In the genomic region with DNA sequence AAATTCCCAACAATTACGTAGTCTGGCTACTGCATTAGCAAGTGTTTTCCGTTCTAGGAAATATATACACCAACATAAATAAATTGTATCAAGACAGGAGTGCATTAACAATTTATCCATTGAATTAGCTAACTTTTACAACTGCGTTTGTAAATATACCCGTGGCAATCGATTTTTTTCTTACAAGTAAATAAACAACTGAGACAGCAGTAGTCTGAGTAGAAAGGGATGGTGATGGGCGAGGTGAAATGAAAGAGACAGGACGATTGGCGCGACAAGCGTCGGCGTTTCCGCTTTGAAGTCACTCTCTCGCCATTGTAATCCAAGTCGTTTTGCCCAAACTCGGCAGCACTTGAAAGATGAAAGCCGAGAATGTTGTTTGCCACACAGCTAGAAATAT, we compare ENCODE assay signal across 3 fruit fly cellular contexts.
TF ChIP-seq lines count a peak whose summit lies in the region.

No protein-coding gene starts in this region.

- TF ChIP-seq CTCF in whole organism, embryonic (GFP tag; optimal IDR thresholded peaks at IDR 0.05; lab: Kevin White, UChicago): no peak

TF ChIP-seq in whole organism, embryonic, 481 proteins besides CTCF, POLR2A, EP300 and RAD21:
- TF ChIP-seq Med (GFP tag; lab: Kevin White, UChicago) (peak; percentile 40), btn (GFP tag; optimal IDR thresholded peaks at IDR 0.05; lab: Kevin White, UChicago) (no peak), pan (optimal IDR thresholded peaks at IDR 0.05; lab: Kevin White, UChicago) (no peak), pan (GFP tag; optimal IDR thresholded peaks at IDR 0.05 in 1 of 2, IDR thresholded peaks at IDR 0.05 in 1 of 2) (peak in 1 of 2 experiments; percentile 62), CG10321 (GFP tag; IDR thresholded peaks at IDR 0.05; lab: Robert Waterston, UW) (peak; percentile 52; the same call in 1 of the 2 replicates), onecut (GFP tag; IDR thresholded peaks at IDR 0.05; lab: Robert Waterston, UW) (peak; percentile 56), CG15601 (tag; optimal IDR thresholded peaks at IDR 0.05; lab: Kevin White, UChicago) (no peak), Dll (GFP tag; IDR thresholded peaks at IDR 0.05; lab: Robert Waterston, UW; ENCODE audit: partially characterized antibody) (no peak), pzg (GFP tag; optimal IDR thresholded peaks at IDR 0.05; lab: Kevin White, UChicago) (no peak)
TF ChIP-seq in whole organism, embryonic: peak in this region for 4.

TF ChIP-seq in whole organism, prepupa, 60 proteins besides CTCF, POLR2A, EP300 and RAD21:
- TF ChIP-seq CG10669 (GFP tag; optimal IDR thresholded peaks at IDR 0.05; lab: Kevin White, UChicago): no peak
- no peak for TF ChIP-seq Gug (GFP tag; IDR thresholded peaks at IDR 0.05; lab: Robert Waterston, UW)
- TF ChIP-seq svp (GFP tag; lab: Kevin White, UChicago): peak; percentile 38
- peak; percentile 28 for TF ChIP-seq Eip78C (GFP tag; lab: Kevin White, UChicago)
TF ChIP-seq in whole organism, prepupa: peak in this region for 2.

TF ChIP-seq in whole organism, pupa, 21 proteins besides CTCF, POLR2A, EP300 and RAD21:
- TF ChIP-seq CG10348 (GFP tag; IDR thresholded peaks at IDR 0.05; lab: Robert Waterston, UW) (no peak), CG4496 (GFP tag; IDR thresholded peaks at IDR 0.05; lab: Robert Waterston, UW) (0 out of 3 replicates have a peak, but pooled peaks have one; percentile 46)
